Worm (Caenorhabditis elegans) whole organism, midembryonic: Measurements from ENCODE around the gene sre-40.

ENCODE experiments used
- T22C8.4 ChIP-seq: fragments of 200-800 bp; sonication (Bioruptor generic); IDR thresholded peaks from 2 replicates; pipeline ENCODE4 v1.3.6; 2022; ENCODE audit warnings: missing genetic modification characterization, missing compliant biosample characterization
- cog-1 ChIP-seq: sonication (generic microtip); optimal IDR thresholded peaks from 2 replicates; lab custom pipeline; 2016; ENCODE audit warnings: missing genetic modification characterization, missing compliant biosample characterization
- flt-1 ChIP-seq: fragments of 200-800 bp; sonication (Bioruptor generic); IDR thresholded peaks from 2 replicates; pipeline ENCODE4 v1.3.6; 2022; ENCODE audit warnings: missing genetic modification characterization, missing compliant biosample characterization
- klf-2 ChIP-seq: fragments of 200-800 bp; sonication (Bioruptor generic); conservative IDR thresholded peaks from 2 replicates; pipeline ENCODE4 v1.3.6; 2022; ENCODE audit warnings: missing genetic modification reagents, missing genetic modification characterization, missing compliant biosample characterization
- med-1 ChIP-seq: sonication (generic microtip); optimal IDR thresholded peaks from 2 replicates; lab custom pipeline; 2017; ENCODE audit warnings: missing genetic modification characterization, mild to moderate bottlenecking, missing compliant biosample characterization, antibody characterized with exemption, missing genetic modification reagents; ENCODE audit not compliant: insufficient read depth
- ref-1 ChIP-seq: fragments of 200-800 bp; sonication (Bioruptor generic); conservative IDR thresholded peaks from 2 replicates; pipeline ENCODE4 v1.3.6; 2022; ENCODE audit warnings: missing genetic modification reagents, missing genetic modification characterization, missing compliant biosample characterization
- tab-1 ChIP-seq: fragments of 200-800 bp; sonication (Bioruptor generic); IDR thresholded peaks from 2 replicates; pipeline ENCODE4 v1.3.6; 2022; ENCODE audit warnings: missing genetic modification characterization, missing compliant biosample characterization
- ztf-23 ChIP-seq: fragments of 200-800 bp; sonication (Bioruptor generic); IDR thresholded peaks from 2 replicates; pipeline ENCODE4 v1.3.6; 2022; ENCODE audit warnings: missing genetic modification reagents, missing genetic modification characterization, missing compliant biosample characterization
- ztf-29 ChIP-seq: fragments of 200-800 bp; sonication (Bioruptor generic); IDR thresholded peaks from 2 replicates; pipeline ENCODE4 v1.3.6; 2022; ENCODE audit warnings: missing genetic modification reagents, missing genetic modification characterization, missing compliant biosample characterization

The sre-40 gene

DNA sequence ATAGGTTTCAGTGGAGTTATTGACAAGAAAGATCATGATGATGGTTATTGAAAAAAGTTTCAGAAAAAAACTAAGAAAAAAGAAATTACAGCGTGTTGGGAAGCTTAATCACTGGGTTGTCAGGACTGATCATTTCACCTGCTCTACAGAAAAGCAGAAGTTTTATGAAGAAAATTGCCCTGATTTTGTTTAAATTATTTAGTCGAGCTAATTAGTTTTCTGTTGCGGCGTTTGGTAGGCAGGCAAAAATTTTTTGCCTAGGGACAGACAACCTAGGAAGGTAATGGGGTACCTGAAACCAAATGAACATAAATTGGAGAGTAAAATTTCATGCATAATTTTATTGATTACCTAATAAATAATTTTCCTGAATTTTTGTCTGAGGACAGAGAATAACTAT lies at the start of gene sre-40:
Gene sre-40, minus strand, starts transcription at position 101 of the 400 bp plus-strand sequence.
- TF ChIP-seq tab-1 (no peak), klf-2 (GFP tag; lab: Robert Waterston, UW) (no peak), med-1 (GFP tag; lab: Kevin White, UChicago) (no peak), flt-1 (no peak), cog-1 (no peak), ref-1 (GFP tag; lab: Robert Waterston, UW) (no peak), ztf-29 (GFP tag; lab: Robert Waterston, UW) (no peak), ztf-23 (GFP tag; lab: Robert Waterston, UW) (no peak), T22C8.4 (GFP tag; lab: Robert Waterston, UW) (no peak)

DNA sequence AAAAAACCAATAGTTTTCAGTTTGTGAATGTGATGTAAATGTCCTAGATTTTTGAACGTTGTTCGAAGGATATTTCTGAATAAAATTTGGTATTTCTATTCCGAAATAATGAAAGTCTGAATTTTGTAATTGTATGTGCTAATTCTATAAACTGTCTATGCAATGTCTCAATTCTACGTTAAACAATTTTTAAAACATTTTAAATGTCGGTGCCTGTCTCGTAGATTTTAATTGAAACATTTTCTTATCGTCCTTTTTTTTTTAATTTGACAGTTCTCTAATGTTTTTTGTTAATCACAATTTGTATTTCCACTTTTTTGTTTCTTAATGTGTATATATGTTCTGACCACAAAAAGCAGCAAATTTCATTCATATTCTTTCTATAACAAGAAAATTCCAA lies 46.1 kb upstream of the sre-40 start, which contains the start of gene F41C3.7:
Gene F41C3.7, plus strand, starts transcription at position 301 of the 400 bp plus-strand sequence.
- TF ChIP-seq ztf-23 (GFP tag; lab: Robert Waterston, UW): no peak
- no peak for TF ChIP-seq flt-1

DNA sequence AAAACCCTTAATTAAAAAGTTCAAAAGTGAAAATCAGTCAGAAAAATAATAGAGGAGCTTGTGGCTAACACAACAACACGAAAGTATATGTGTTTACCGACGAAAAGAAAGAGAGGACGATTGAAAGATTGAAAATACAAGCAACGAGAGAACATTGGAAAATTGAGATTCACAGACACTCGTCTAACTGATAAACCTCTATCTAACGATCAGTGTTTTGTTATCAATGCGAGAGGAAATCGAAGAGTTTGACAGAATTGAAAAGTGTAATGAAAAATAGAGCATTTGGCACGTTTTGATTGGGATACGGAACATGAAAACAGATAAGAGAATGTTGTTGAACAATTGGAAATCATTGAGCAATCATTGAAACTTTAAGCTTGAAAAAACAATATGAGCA lies 45.1 kb upstream of the sre-40 start:
- no peak for TF ChIP-seq T22C8.4 (GFP tag; lab: Robert Waterston, UW)
- no peak for TF ChIP-seq tab-1
- TF ChIP-seq ref-1 (GFP tag; lab: Robert Waterston, UW): no peak
- TF ChIP-seq ztf-29 (GFP tag; lab: Robert Waterston, UW): no peak
- TF ChIP-seq klf-2 (GFP tag; lab: Robert Waterston, UW): no peak
- no peak for TF ChIP-seq ztf-23 (GFP tag; lab: Robert Waterston, UW)
- no peak for TF ChIP-seq cog-1
- TF ChIP-seq med-1 (GFP tag; lab: Kevin White, UChicago): no peak
- no peak for TF ChIP-seq flt-1

DNA sequence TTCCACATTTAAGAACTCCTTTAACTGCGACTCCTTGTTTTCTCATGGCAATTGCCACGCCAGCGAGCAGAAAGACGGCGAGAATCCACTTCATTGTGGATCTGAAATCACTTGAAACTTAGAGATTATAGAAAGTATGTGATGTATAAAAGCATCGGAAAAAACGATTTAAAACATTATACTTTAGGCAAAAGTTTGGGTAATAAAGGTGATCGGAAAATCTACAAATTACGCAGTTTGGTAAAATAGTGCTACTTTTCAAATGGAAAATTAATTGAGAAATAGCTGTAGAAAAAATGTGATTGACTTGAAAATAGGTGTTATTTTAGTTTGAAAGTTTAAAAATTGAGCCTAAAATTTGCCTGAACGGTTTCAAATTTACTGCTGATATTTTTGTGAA lies 44.2 kb upstream of the sre-40 start, which contains the start of gene ttr-41:
Gene ttr-41, minus strand, starts transcription at position 101 of the 400 bp plus-strand sequence.
- TF ChIP-seq cog-1 (no peak), ztf-29 (GFP tag; lab: Robert Waterston, UW) (no peak), ztf-23 (GFP tag; lab: Robert Waterston, UW) (no peak), flt-1 (no peak), T22C8.4 (GFP tag; lab: Robert Waterston, UW) (no peak), klf-2 (GFP tag; lab: Robert Waterston, UW) (no peak), med-1 (GFP tag; lab: Kevin White, UChicago) (no peak), ref-1 (GFP tag; lab: Robert Waterston, UW) (no peak), tab-1 (no peak)

DNA sequence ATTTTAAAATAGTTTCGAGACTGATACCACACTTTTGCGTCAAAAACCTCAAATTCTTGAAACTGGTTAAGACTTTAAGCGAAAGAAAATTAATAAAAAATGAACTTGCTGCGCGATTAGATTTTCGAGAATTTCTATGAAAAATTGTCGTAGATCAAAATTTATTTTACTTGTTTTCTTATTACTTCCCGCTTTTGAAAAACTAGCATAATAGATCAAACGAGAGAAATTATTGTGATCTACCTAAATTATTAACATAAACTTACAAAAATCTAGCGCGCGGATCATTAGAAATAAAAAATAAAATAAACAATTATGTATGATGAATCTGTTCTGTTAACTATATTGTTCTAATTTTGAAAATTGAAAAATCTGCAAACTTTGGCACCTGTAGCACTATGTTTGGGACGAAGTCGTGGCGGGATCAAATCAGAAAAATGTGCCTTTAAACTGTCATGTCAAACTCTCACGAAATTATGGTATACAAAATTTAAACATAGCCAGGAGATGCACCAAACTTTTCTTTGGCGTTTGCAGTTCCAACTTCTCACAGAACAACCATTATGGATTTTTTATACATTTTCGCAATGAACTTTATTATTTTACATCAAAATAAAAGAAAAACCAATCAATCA lies 43.3 kb upstream of the sre-40 start:
- TF ChIP-seq klf-2 (GFP tag; lab: Robert Waterston, UW): no peak
- TF ChIP-seq cog-1: no peak
- no peak for TF ChIP-seq flt-1
- TF ChIP-seq T22C8.4 (GFP tag; lab: Robert Waterston, UW): no peak
- no peak for TF ChIP-seq tab-1
- no peak for TF ChIP-seq ref-1 (GFP tag; lab: Robert Waterston, UW)
- TF ChIP-seq ztf-29 (GFP tag; lab: Robert Waterston, UW): no peak
- no peak for TF ChIP-seq med-1 (GFP tag; lab: Kevin White, UChicago)
- TF ChIP-seq ztf-23 (GFP tag; lab: Robert Waterston, UW): no peak

DNA sequence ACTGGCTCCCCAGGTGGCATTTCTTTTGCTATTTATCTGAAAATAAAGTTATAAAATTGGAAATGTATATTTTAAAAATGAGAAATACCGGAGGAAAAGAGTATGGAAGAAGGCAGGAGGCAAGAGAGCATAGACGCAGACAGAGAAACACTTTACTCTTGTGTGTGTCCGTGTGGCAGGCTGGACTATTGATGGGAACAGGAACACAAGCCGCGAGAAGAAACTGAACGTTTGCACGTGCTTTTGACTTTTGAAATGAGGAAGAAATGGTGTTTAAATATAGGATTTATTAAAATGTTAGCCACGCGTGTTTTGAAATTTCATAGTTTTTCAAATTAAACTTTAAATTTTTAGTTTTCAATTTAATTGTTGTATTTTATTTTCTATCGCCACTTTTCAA lies 42.5 kb upstream of the sre-40 start, which contains the start of gene F10G7.10:
Gene F10G7.10, minus strand, starts transcription at position 145 of the 400 bp plus-strand sequence.
- TF ChIP-seq tab-1: no peak
- TF ChIP-seq ztf-23 (GFP tag; lab: Robert Waterston, UW): no peak
- no peak for TF ChIP-seq cog-1
- TF ChIP-seq ztf-29 (GFP tag; lab: Robert Waterston, UW): no peak
- no peak for TF ChIP-seq flt-1
- TF ChIP-seq klf-2 (GFP tag; lab: Robert Waterston, UW): no peak
- TF ChIP-seq ref-1 (GFP tag; lab: Robert Waterston, UW): no peak
- TF ChIP-seq med-1 (GFP tag; lab: Kevin White, UChicago): no peak
- TF ChIP-seq T22C8.4 (GFP tag; lab: Robert Waterston, UW): no peak

DNA sequence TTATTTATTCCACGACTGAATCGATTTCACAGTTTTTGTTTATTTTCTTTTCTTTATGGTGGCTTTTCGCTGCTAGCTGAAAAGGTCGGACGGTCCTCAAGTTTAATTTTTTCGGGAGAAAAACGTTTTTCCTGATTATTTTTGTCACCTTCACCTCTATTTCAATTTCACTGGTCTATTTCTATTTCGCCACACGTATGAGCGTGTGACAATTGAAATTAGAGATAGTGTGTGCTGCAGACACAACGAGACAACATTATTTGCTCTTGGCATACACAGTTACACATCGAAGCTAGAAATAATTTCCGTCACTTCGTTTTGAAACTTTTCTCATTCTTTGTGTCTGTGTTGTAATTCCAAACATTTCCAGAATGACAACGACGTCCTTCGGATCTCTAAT lies 32.1 kb upstream of the sre-40 start, which contains the start of gene F41C3.8:
Gene F41C3.8, plus strand, starts transcription at position 371 of the 400 bp plus-strand sequence.
- TF ChIP-seq cog-1 (no peak), flt-1 (no peak), tab-1 (no peak), med-1 (GFP tag; lab: Kevin White, UChicago) (no peak), T22C8.4 (GFP tag; lab: Robert Waterston, UW) (no peak), ztf-29 (GFP tag; lab: Robert Waterston, UW) (no peak), ref-1 (GFP tag; lab: Robert Waterston, UW) (no peak), ztf-23 (GFP tag; lab: Robert Waterston, UW) (no peak), klf-2 (GFP tag; lab: Robert Waterston, UW) (no peak)

DNA sequence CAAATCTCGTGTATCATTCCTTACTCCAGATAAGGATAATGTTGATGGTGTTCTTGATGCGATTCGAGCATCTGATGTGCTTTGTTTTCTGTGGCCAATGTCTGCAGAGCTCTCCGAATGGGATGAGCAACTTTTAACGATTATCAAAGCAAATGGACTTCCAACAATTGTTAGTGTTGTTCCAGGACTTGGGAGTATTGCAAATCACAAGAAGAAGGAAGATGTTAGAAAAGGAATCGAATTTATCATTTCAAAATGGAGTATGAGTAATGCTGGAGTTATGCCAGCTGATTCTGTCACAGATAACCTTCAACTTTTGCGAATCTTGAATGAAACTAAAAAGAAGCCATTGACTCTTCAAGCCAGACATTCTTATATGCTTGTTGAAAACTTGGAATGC lies 27.2 kb upstream of the sre-40 start:
- TF ChIP-seq tab-1 (no peak), med-1 (GFP tag; lab: Kevin White, UChicago) (no peak), ref-1 (GFP tag; lab: Robert Waterston, UW) (no peak), ztf-23 (GFP tag; lab: Robert Waterston, UW) (no peak), klf-2 (GFP tag; lab: Robert Waterston, UW) (no peak), flt-1 (no peak), cog-1 (no peak)

DNA sequence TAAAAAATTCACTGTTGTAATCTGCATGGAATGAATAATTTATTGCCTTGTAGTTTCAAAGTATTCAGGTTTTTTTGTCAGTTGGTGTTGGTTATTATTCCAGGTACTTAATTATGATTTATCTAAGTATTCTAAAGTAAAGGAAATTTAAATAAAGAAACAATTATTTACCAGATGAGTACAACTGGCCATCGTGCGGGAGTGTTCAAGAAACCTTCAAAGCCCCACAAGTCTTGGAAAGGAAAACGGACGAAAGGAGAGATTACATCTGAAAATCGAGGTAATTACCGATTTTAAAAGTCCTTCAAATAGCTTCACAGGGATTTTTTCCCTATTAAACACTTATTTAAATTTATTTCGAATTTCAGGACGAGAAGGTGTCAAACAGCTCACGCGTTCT lies 26.5 kb upstream of the sre-40 start, which contains the start of gene tag-151:
Gene tag-151, plus strand, starts transcription at position 158 of the 400 bp plus-strand sequence.
- TF ChIP-seq med-1 (GFP tag; lab: Kevin White, UChicago): no peak
- TF ChIP-seq klf-2 (GFP tag; lab: Robert Waterston, UW): no peak
- TF ChIP-seq ref-1 (GFP tag; lab: Robert Waterston, UW): no peak
- no peak for TF ChIP-seq flt-1
- TF ChIP-seq ztf-23 (GFP tag; lab: Robert Waterston, UW): no peak
- TF ChIP-seq tab-1: no peak
- no peak for TF ChIP-seq T22C8.4 (GFP tag; lab: Robert Waterston, UW)
- no peak for TF ChIP-seq ztf-29 (GFP tag; lab: Robert Waterston, UW)
- TF ChIP-seq cog-1: no peak
